Worm (Caenorhabditis elegans) whole organism, L1 larva: ENCODE results near the gene F13D11.3.
A peak's percentile ranks its signal among the peaks of the same experiment; 100 is the strongest.

ENCODE experiments used
- blmp-1 ChIP-seq: fragments of 150-350 bp; optimal IDR thresholded peaks from 2 replicates; lab custom pipeline; 2014; ENCODE audit warnings: missing biosample characterization, missing genetic modification characterization
- ceh-63 ChIP-seq: fragments of 200-800 bp; sonication (Bioruptor generic); optimal IDR thresholded peaks from 2 replicates; lab custom pipeline; 2018; ENCODE audit warnings: mild to moderate bottlenecking, missing genetic modification characterization, missing compliant biosample characterization
- egl-13 ChIP-seq: sonication (generic microtip); optimal IDR thresholded peaks from 2 replicates; lab custom pipeline; 2016; ENCODE audit warnings: missing genotype, missing genetic modification reagents, missing genetic modification characterization, missing compliant biosample characterization
- egl-27 ChIP-seq, 2 experiments: fragments of 150-350 bp in 1 of 2; sonication (generic microtip); optimal IDR thresholded peaks; 3 replicates each; lab custom pipeline; 2017 to 2018; ENCODE audit warnings: missing biosample characterization in 2 of 2, missing genetic modification characterization in 2 of 2, missing genetic modification reagents in 2 of 2
- fkh-4 ChIP-seq: sonication (generic microtip); optimal IDR thresholded peaks from 2 replicates; lab custom pipeline; 2016; ENCODE audit warnings: missing compliant biosample characterization, missing genetic modification characterization, borderline replicate concordance
- isw-1 ChIP-seq: fragments of 200-800 bp; sonication (Bioruptor generic); IDR thresholded peaks from 2 replicates; pipeline ENCODE4 v1.3.6; 2022; ENCODE audit warnings: missing genetic modification characterization, missing compliant biosample characterization
- lir-3 ChIP-seq: sonication (generic microtip); optimal IDR thresholded peaks from 2 replicates; lab custom pipeline; 2016; ENCODE audit warnings: mild to moderate bottlenecking, missing genetic modification characterization, moderate library complexity, missing compliant biosample characterization; ENCODE audit not compliant: poor library complexity
- nhr-28 ChIP-seq: fragments of 150-350 bp; optimal IDR thresholded peaks from 2 replicates; lab custom pipeline; 2014; ENCODE audit warnings: missing biosample characterization, missing genetic modification characterization
- pqm-1 ChIP-seq: sonication (generic microtip); optimal IDR thresholded peaks from 3 replicates; lab custom pipeline; 2017; ENCODE audit warnings: missing biosample characterization, missing genetic modification characterization
- snpc-4 ChIP-seq: fragments of 150-350 bp; optimal IDR thresholded peaks from 2 replicates; lab custom pipeline; 2014; ENCODE audit warnings: missing biosample characterization, missing genetic modification characterization
- swsn-7 ChIP-seq: sonication (generic microtip); optimal IDR thresholded peaks from 2 replicates; lab custom pipeline; 2016; ENCODE audit warnings: missing genetic modification characterization, missing compliant biosample characterization
- zag-1 ChIP-seq: fragments of 150-350 bp; optimal IDR thresholded peaks from 2 replicates; lab custom pipeline; 2014; ENCODE audit warnings: missing biosample characterization, missing genetic modification characterization
- ztf-11 ChIP-seq, 2 experiments: sonication (generic microtip); optimal IDR thresholded peaks; 2 replicates each; lab custom pipeline; 2016 to 2017; ENCODE audit warnings: missing genetic modification characterization in 2 of 2, missing biosample characterization in 1 of 2, missing compliant biosample characterization in 1 of 2

- TF ChIP-seq pqm-1 (tag; lab: Kevin White, UChicago), result no peak
- no peak for TF ChIP-seq zag-1 (tag; lab: Kevin White, UChicago)
- TF ChIP-seq lir-3, result no peak
- TF ChIP-seq blmp-1 (tag; lab: Kevin White, UChicago), result no peak
- no peak for TF ChIP-seq snpc-4 (tag; lab: Kevin White, UChicago)
- TF ChIP-seq fkh-4 (tag; lab: Kevin White, UChicago), result no peak
- TF ChIP-seq ztf-11 (tag; optimal IDR thresholded peaks at IDR 0.05; lab: Kevin White, UChicago), result no peak
- TF ChIP-seq isw-1 (GFP tag; lab: Robert Waterston, UW), result peak; percentile 9; the same call in 1 of the 2 replicates
- TF ChIP-seq ceh-63 (GFP tag; lab: Kevin White, UChicago), result no peak
- TF ChIP-seq nhr-28 (tag; lab: Kevin White, UChicago), result no peak
- no peak for TF ChIP-seq swsn-7 (tag; lab: Kevin White, UChicago)
- no peak for TF ChIP-seq egl-13 (tag; lab: Kevin White, UChicago)
- no peak for TF ChIP-seq egl-27 (tag; optimal IDR thresholded peaks at IDR 0.05; lab: Kevin White, UChicago)
These were observed 6.5 kb downstream of the F13D11.3 start for ce11 chrX:5799229-5799628.
